Fruit fly (Drosophila melanogaster): ENCODE measurements around the gene CG31221.

DNA sequence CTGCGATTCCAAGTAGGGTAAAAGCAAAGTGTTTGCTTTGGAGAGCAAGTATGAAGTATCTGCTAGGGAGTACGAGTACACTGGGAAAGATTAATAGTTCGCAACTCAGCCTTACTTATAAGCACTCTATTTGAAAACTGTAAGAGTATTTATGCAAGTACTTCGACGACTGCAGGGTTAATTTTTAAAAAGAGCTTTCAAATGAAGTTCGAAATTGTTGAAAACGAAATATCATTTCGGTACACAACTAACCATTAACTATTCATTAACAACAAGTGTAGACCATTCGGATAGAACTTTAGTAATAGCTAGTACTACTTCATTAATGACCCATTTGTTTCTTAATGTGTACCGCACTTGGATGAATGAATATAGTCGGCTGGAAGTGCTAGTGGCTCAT lies 29.2 kb upstream of the CG31221 start:
- no peak for TF ChIP-seq Opbp (GFP tag; IDR thresholded peaks at IDR 0.05; ENCODE audit: partially characterized antibody)
- no peak for TF ChIP-seq lmd (GFP tag; IDR thresholded peaks at IDR 0.05)
- TF ChIP-seq cad (GFP tag; optimal IDR thresholded peaks at IDR 0.05), result no peak
- no peak for TF ChIP-seq CG2116 (GFP tag; optimal IDR thresholded peaks at IDR 0.05)
- TF ChIP-seq Stat92E (GFP tag; optimal IDR thresholded peaks at IDR 0.05), result no peak
- no peak for TF ChIP-seq Ptx1 (GFP tag; IDR thresholded peaks at IDR 0.05)
- no peak for TF ChIP-seq CG4282 (GFP tag; optimal IDR thresholded peaks at IDR 0.05)
- TF ChIP-seq Med (GFP tag), result no peak
- TF ChIP-seq CG31441 (GFP tag; IDR thresholded peaks at IDR 0.05), result no peak
- TF ChIP-seq crp (GFP tag; optimal IDR thresholded peaks at IDR 0.05), result no peak

Data from whole organism, embryonic.